Fruit fly (Drosophila melanogaster) whole organism, embryonic: Measurements from ENCODE around the gene CG31809.
A peak's percentile ranks its signal among the peaks of the same experiment; 100 is the strongest.

Source experiments
- Ada2b ChIP-seq: fragments of 200-800 bp; sonication (Bioruptor generic); IDR thresholded peaks from 2 replicates; pipeline ENCODE4 v1.3.6; 2022; ENCODE audit warnings: missing biosample characterization, missing genetic modification characterization
- CG10267 ChIP-seq: fragments of 200-800 bp; sonication (Bioruptor generic); optimal IDR thresholded peaks from 2 replicates; lab custom pipeline; 2018; ENCODE audit warnings: missing biosample characterization, mild to moderate bottlenecking, missing genetic modification characterization, moderate library complexity
- CG10543 ChIP-seq: fragments of 200-800 bp; sonication (Bioruptor generic); optimal IDR thresholded peaks from 3 replicates; lab custom pipeline; 2017; ENCODE audit warnings: missing biosample characterization, mild to moderate bottlenecking, missing genetic modification characterization, moderate library complexity
- CG11560 ChIP-seq: fragments of 200-800 bp; sonication (Bioruptor generic); IDR thresholded peaks from 3 replicates; pipeline ENCODE4 v1.3.6; 2022; ENCODE audit warnings: missing biosample characterization, missing genetic modification characterization
- CG12391 ChIP-seq: fragments of 200-800 bp; sonication (Bioruptor generic); optimal IDR thresholded peaks from 3 replicates; lab custom pipeline; 2018; ENCODE audit warnings: missing biosample characterization, mild to moderate bottlenecking, missing genetic modification characterization, moderate library complexity
- CG13424 ChIP-seq: fragments of 200-800 bp; sonication (Bioruptor generic); optimal IDR thresholded peaks from 2 replicates; lab custom pipeline; 2019; ENCODE audit warnings: missing biosample characterization, mild to moderate bottlenecking, missing genetic modification characterization, moderate library complexity
- CG18619 ChIP-seq: fragments of 200-800 bp; sonication (Bioruptor generic); optimal IDR thresholded peaks from 3 replicates; lab custom pipeline; 2017; ENCODE audit warnings: missing biosample characterization, mild to moderate bottlenecking, missing genetic modification characterization
- CG2889 ChIP-seq: fragments of 200-800 bp; sonication (Bioruptor generic); IDR thresholded peaks from 3 replicates; pipeline ENCODE4 v1.3.6; 2022; ENCODE audit warnings: missing biosample characterization, missing genetic modification characterization
- CG30403 ChIP-seq: fragments of 200-800 bp; sonication (Bioruptor generic); optimal IDR thresholded peaks from 3 replicates; lab custom pipeline; 2016; ENCODE audit warnings: missing biosample characterization, missing genetic modification characterization
- CG4328 ChIP-seq: fragments of 200-800 bp; sonication (Bioruptor generic); optimal IDR thresholded peaks from 3 replicates; lab custom pipeline; 2017; ENCODE audit warnings: missing biosample characterization, missing genetic modification reagents, missing genetic modification characterization
- CG4730 ChIP-seq: fragments of 200-800 bp; sonication (Bioruptor generic); IDR thresholded peaks from 2 replicates; pipeline ENCODE4 v1.3.6; 2022; ENCODE audit warnings: missing biosample characterization, missing genetic modification characterization
- CG5953 ChIP-seq: fragments of 200-800 bp; sonication (Bioruptor generic); IDR thresholded peaks from 2 replicates; pipeline ENCODE4 v1.3.6; 2022; ENCODE audit warnings: missing biosample characterization, missing genetic modification characterization
- CG6689 ChIP-seq: fragments of 200-800 bp; sonication (Bioruptor generic); IDR thresholded peaks from 2 replicates; pipeline ENCODE4 v1.3.6; 2022; ENCODE audit warnings: missing biosample characterization, missing genetic modification characterization
- CG7372 ChIP-seq: fragments of 200-800 bp; sonication (Bioruptor generic); IDR thresholded peaks from 2 replicates; pipeline ENCODE4 v1.3.6; 2022; ENCODE audit warnings: missing biosample characterization, missing genetic modification characterization
- CG8281 ChIP-seq: fragments of 200-800 bp; sonication (Bioruptor generic); optimal IDR thresholded peaks from 2 replicates; lab custom pipeline; 2018; ENCODE audit warnings: missing biosample characterization, mild to moderate bottlenecking, missing genetic modification characterization, moderate library complexity
- CG8944 ChIP-seq: fragments of 200-800 bp; sonication (Bioruptor generic); optimal IDR thresholded peaks from 3 replicates; lab custom pipeline; 2016; ENCODE audit warnings: missing biosample characterization, missing genetic modification characterization
- E2f1 ChIP-seq: fragments of 200-800 bp; sonication (Bioruptor generic); IDR thresholded peaks from 2 replicates; pipeline ENCODE4 v1.3.6; 2022; ENCODE audit warnings: missing biosample characterization, missing genetic modification characterization
- Eip74EF ChIP-seq, 2 experiments: fragments of 200-800 bp in 1 of 2; fragments of >200 bp in 1 of 2; sonication (Bioruptor generic) in 1 of 2; optimal IDR thresholded peaks; 2 replicates each; lab custom pipeline; 2017 to 2019; ENCODE audit warnings: missing biosample characterization in 2 of 2, missing genetic modification characterization in 2 of 2, mild to moderate bottlenecking in 1 of 2, moderate library complexity in 1 of 2
- Fer2 ChIP-seq: fragments of 200-800 bp; sonication (Bioruptor generic); optimal IDR thresholded peaks from 2 replicates; lab custom pipeline; 2018; ENCODE audit warnings: missing biosample characterization, mild to moderate bottlenecking, missing genetic modification characterization, moderate library complexity
- Fer3 ChIP-seq: fragments of 200-800 bp; sonication (Bioruptor generic); optimal IDR thresholded peaks from 2 replicates; lab custom pipeline; 2018; ENCODE audit warnings: missing biosample characterization, mild to moderate bottlenecking, missing genetic modification characterization, moderate library complexity
- H2.0 ChIP-seq: fragments of 200-800 bp; sonication (Bioruptor generic); IDR thresholded peaks from 2 replicates; pipeline ENCODE4 v1.3.6; 2022; ENCODE audit warnings: missing biosample characterization, missing genetic modification characterization
- Hr78 ChIP-seq, 2 experiments: fragments of 200-800 bp in 1 of 2; fragments of >200 bp in 1 of 2; sonication (Bioruptor generic) in 1 of 2; optimal IDR thresholded peaks; 2 replicates each; lab custom pipeline; 2017 to 2019; ENCODE audit warnings: missing biosample characterization in 2 of 2, missing genetic modification characterization in 2 of 2, mild to moderate bottlenecking in 1 of 2, moderate library complexity in 1 of 2
- Mrtf ChIP-seq: fragments of 200-800 bp; sonication (Bioruptor generic); IDR thresholded peaks from 3 replicates; pipeline ENCODE4 v1.3.6; 2022; ENCODE audit warnings: missing biosample characterization, missing genetic modification characterization
- Oaz ChIP-seq: fragments of 200-800 bp; sonication (Bioruptor generic); IDR thresholded peaks from 2 replicates; pipeline ENCODE4 v1.3.6; 2022; ENCODE audit warnings: missing biosample characterization, missing genetic modification characterization
- Optix ChIP-seq: fragments of 200-800 bp; sonication (Bioruptor generic); IDR thresholded peaks from 3 replicates; pipeline ENCODE4 v1.3.6; 2022; ENCODE audit warnings: missing biosample characterization, missing genetic modification characterization
- Stat92E ChIP-seq, 3 experiments: fragments of >200 bp in 2 of 3; fragments of 200-800 bp in 1 of 3; sonication (Bioruptor generic) in 1 of 3; optimal IDR thresholded peaks; 2 replicates each; lab custom pipeline; 2017 to 2019; ENCODE audit warnings: missing biosample characterization in 3 of 3, missing genetic modification characterization in 3 of 3, mild to moderate bottlenecking in 1 of 3, moderate library complexity in 1 of 3
- YL-1 ChIP-seq: fragments of 200-800 bp; sonication (Bioruptor generic); optimal IDR thresholded peaks from 3 replicates; lab custom pipeline; 2017; ENCODE audit warnings: missing biosample characterization, mild to moderate bottlenecking, missing genetic modification characterization
- al ChIP-seq: fragments of 200-800 bp; sonication (Bioruptor generic); IDR thresholded peaks from 2 replicates; pipeline ENCODE4 v1.3.6; 2022; ENCODE audit warnings: missing biosample characterization, missing genetic modification characterization
- ap ChIP-seq: fragments of 200-800 bp; sonication (Bioruptor generic); IDR thresholded peaks from 2 replicates; pipeline ENCODE4 v1.3.6; 2022; ENCODE audit warnings: missing biosample characterization, missing genetic modification characterization
- bigmax ChIP-seq: fragments of 200-800 bp; sonication (Bioruptor generic); optimal IDR thresholded peaks from 2 replicates; lab custom pipeline; 2018; ENCODE audit warnings: missing biosample characterization, mild to moderate bottlenecking, missing genetic modification characterization
- bowl ChIP-seq: fragments of 200-800 bp; sonication (Bioruptor generic); IDR thresholded peaks from 2 replicates; pipeline ENCODE4 v1.3.6; 2022; ENCODE audit warnings: missing biosample characterization, missing genetic modification characterization
- corto ChIP-seq: fragments of 200-800 bp; sonication (Bioruptor generic); optimal IDR thresholded peaks from 2 replicates; lab custom pipeline; 2016; ENCODE audit warnings: missing biosample characterization, mild to moderate bottlenecking, missing genetic modification characterization, moderate library complexity
- crp ChIP-seq, 2 experiments: fragments of 200-800 bp; sonication (Bioruptor generic); optimal IDR thresholded peaks; 2 replicates in 1 of 2; 3 replicates in 1 of 2; lab custom pipeline; 2017; ENCODE audit warnings: missing biosample characterization in 2 of 2, missing genetic modification characterization in 2 of 2, mild to moderate bottlenecking in 1 of 2, moderate library complexity in 1 of 2
- da ChIP-seq: fragments of 200-800 bp; sonication (Bioruptor generic); optimal IDR thresholded peaks from 2 replicates; lab custom pipeline; 2016; ENCODE audit warnings: missing biosample characterization, missing genetic modification characterization
- disco-r ChIP-seq: fragments of 200-800 bp; sonication (Bioruptor generic); optimal IDR thresholded peaks from 2 replicates; lab custom pipeline; 2016; ENCODE audit warnings: missing biosample characterization, missing genetic modification characterization
- fru ChIP-seq: fragments of >200 bp; optimal IDR thresholded peaks from 2 replicates; lab custom pipeline; 2017
- gcm ChIP-seq: fragments of 200-800 bp; sonication (Bioruptor generic); optimal IDR thresholded peaks from 2 replicates; lab custom pipeline; 2019; ENCODE audit warnings: missing biosample characterization, mild to moderate bottlenecking, missing genetic modification characterization, moderate library complexity
- gfzf ChIP-seq: fragments of 200-800 bp; sonication (Bioruptor generic); optimal IDR thresholded peaks from 2 replicates; lab custom pipeline; 2016; ENCODE audit warnings: missing biosample characterization, mild to moderate bottlenecking, missing genetic modification characterization, moderate library complexity
- gsb ChIP-seq: fragments of 200-800 bp; sonication (Bioruptor generic); IDR thresholded peaks from 2 replicates; pipeline ENCODE4 v1.3.6; 2022; ENCODE audit warnings: missing biosample characterization, missing genetic modification characterization
- gt ChIP-seq: fragments of 200-800 bp; sonication (Bioruptor generic); IDR thresholded peaks from 2 replicates; pipeline ENCODE4 v1.3.6; 2022; ENCODE audit warnings: missing biosample characterization, missing genetic modification characterization
- insv ChIP-seq, 2 experiments: fragments of 200-800 bp; sonication (Bioruptor generic); optimal IDR thresholded peaks; 3 replicates each; lab custom pipeline; 2016 to 2018; ENCODE audit warnings: missing biosample characterization in 2 of 2, missing genetic modification characterization in 2 of 2
- mam ChIP-seq: fragments of 200-800 bp; sonication (Bioruptor generic); optimal IDR thresholded peaks from 3 replicates; lab custom pipeline; 2016; ENCODE audit warnings: missing biosample characterization, missing genetic modification characterization
- mirr ChIP-seq: fragments of 200-800 bp; sonication (Bioruptor generic); optimal IDR thresholded peaks from 3 replicates; lab custom pipeline; 2018; ENCODE audit warnings: missing biosample characterization, mild to moderate bottlenecking, missing genetic modification characterization
- scrt ChIP-seq: fragments of 200-800 bp; sonication (Bioruptor generic); optimal IDR thresholded peaks from 2 replicates; lab custom pipeline; 2018; ENCODE audit warnings: missing biosample characterization, mild to moderate bottlenecking, missing genetic modification characterization, moderate library complexity
- slou ChIP-seq: fragments of 200-800 bp; sonication (Bioruptor generic); optimal IDR thresholded peaks from 3 replicates; lab custom pipeline; 2016; ENCODE audit warnings: missing biosample characterization, missing genetic modification characterization
- tin ChIP-seq: fragments of 200-800 bp; sonication (Bioruptor generic); optimal IDR thresholded peaks from 3 replicates; lab custom pipeline; 2016; ENCODE audit warnings: missing biosample characterization, missing genetic modification characterization
- tll ChIP-seq, 2 experiments: fragments of 200-800 bp in 1 of 2; fragments of >200 bp in 1 of 2; sonication (Bioruptor generic) in 1 of 2; optimal IDR thresholded peaks; 2 replicates each; lab custom pipeline; 2017 to 2019; ENCODE audit warnings: missing biosample characterization in 2 of 2, missing genetic modification characterization in 2 of 2, mild to moderate bottlenecking in 1 of 2, moderate library complexity in 1 of 2
- twi ChIP-seq: fragments of 200-800 bp; optimal IDR thresholded peaks from 2 replicates; lab custom pipeline; 2019; ENCODE audit warnings: missing biosample characterization, mild to moderate bottlenecking, missing genetic modification characterization, moderate library complexity

The CG31809 gene

DNA sequence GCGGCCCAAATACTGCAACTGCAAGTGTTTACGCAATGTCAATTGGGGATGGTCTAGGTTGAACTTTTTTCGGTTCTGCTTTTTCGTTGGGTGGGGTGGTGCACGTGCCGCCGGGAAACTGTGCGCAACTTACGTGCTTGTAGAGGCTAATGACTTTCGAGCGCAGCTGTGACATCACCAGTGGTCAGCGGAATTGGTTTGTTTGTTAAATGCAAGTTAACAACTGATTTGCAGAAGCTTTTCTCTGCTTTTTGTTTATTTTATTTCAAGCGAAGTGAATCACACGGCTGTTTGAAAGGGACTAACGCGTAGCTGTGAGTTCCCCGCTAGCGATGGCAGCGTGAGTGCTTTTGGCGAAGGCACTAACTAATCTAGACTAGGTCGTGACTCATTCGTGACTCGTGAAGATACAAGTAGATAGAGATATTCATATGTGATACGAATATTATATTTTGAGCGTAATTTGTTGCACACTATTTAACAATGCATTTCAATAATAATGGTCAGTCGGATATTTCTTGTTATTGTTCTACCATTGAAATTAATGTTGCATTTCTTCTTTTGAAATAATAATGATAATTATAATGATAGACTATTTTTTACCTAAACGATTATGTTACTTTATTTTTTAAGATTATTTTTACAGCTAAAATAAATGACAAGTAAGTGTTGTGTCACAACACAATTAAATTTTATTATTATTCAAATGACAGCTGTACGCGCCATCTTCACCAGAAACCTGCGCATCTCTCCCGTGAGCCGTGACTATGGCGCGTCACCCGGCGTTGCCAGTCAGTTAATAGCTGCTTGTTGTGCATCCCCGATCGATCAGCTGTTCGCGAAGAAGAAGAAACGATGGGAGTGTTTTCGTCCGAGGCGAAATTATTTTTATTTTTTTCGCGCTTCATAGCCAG, 29.4 kb upstream of the CG31809 start, which contains the start of the genes osi and tweek (continued):
- TF ChIP-seq CG7372 (GFP tag; lab: Robert Waterston, UW) (0 out of 2 replicates have a peak, but pooled peaks have one; percentile 9), fru (lab: Kevin White, UChicago) (no peak), Hr78 (GFP tag; optimal IDR thresholded peaks at IDR 0.05; lab: Kevin White, UChicago) (no peak), twi (tag; lab: Kevin White, UChicago) (no peak), Fer2 (tag; lab: Kevin White, UChicago) (peak; percentile 0), CG12391 (tag; lab: Kevin White, UChicago) (peak; percentile 86), Eip74EF (GFP tag; optimal IDR thresholded peaks at IDR 0.05; lab: Kevin White, UChicago) (no peak), gsb (GFP tag; lab: Robert Waterston, UW) (no peak), Stat92E (GFP tag; optimal IDR thresholded peaks at IDR 0.05; lab: Kevin White, UChicago) (no peak), gcm (no peak), CG4328 (GFP tag; lab: Kevin White, UChicago) (no peak), CG5953 (GFP tag; lab: Robert Waterston, UW) (no peak), CG10543 (GFP tag; lab: Kevin White, UChicago) (peak; percentile 54), disco-r (peak; percentile 25), Fer3 (peak; percentile 2), CG2889 (0 out of 3 replicates have a peak, but pooled peaks have one; percentile 38), gfzf (GFP tag; lab: Kevin White, UChicago) (peak; percentile 74), insv (GFP tag; optimal IDR thresholded peaks at IDR 0.05; lab: Kevin White, UChicago) (peak in 1 of 2 experiments; percentile 9), YL-1 (GFP tag; lab: Kevin White, UChicago) (peak; percentile 38), CG30403 (GFP tag; lab: Kevin White, UChicago) (peak; percentile 87), bigmax (GFP tag; lab: Kevin White, UChicago) (no peak), corto (GFP tag; lab: Kevin White, UChicago) (peak; percentile 35), Optix (no peak), CG8944 (GFP tag; lab: Kevin White, UChicago) (peak; percentile 55), CG4730 (GFP tag; lab: Robert Waterston, UW) (no peak), slou (peak; percentile 54), da (GFP tag; lab: Kevin White, UChicago) (peak; percentile 4), mam (GFP tag; lab: Kevin White, UChicago) (peak; percentile 63), Ada2b (GFP tag; lab: Robert Waterston, UW) (0 out of 2 replicates have a peak, but pooled peaks have one; percentile 16), E2f1 (GFP tag; lab: Robert Waterston, UW) (peak; percentile 13; the same call in 1 of the 2 replicates), CG6689 (GFP tag; lab: Robert Waterston, UW) (no peak), CG8281 (tag; lab: Kevin White, UChicago) (no peak), Mrtf (peak; percentile 60), bowl (GFP tag; lab: Robert Waterston, UW) (no peak), tll (GFP tag; optimal IDR thresholded peaks at IDR 0.05; lab: Kevin White, UChicago) (peak in 1 of 2 experiments; percentile 62), Oaz (GFP tag; lab: Robert Waterston, UW) (0 out of 2 replicates have a peak, but pooled peaks have one; percentile 21), CG18619 (GFP tag; lab: Kevin White, UChicago) (peak; percentile 59), mirr (peak; percentile 10), crp (GFP tag; optimal IDR thresholded peaks at IDR 0.05; lab: Kevin White, UChicago) (peak; percentile 58 to 95), al (peak; percentile 42), CG10267 (tag; lab: Kevin White, UChicago) (peak; percentile 33), tin (GFP tag; lab: Kevin White, UChicago) (peak; percentile 57), H2.0 (GFP tag; lab: Robert Waterston, UW) (peak; percentile 50), ap (GFP tag; lab: Robert Waterston, UW) (no peak), gt (GFP tag; lab: Robert Waterston, UW) (no peak), CG11560 (tag; lab: Robert Waterston, UW) (peak; percentile 57; the same call in 2 of the 3 replicates), CG13424 (tag; lab: Kevin White, UChicago) (peak; percentile 75), scrt (GFP tag; lab: Kevin White, UChicago) (no peak)
